Fruit fly (Drosophila melanogaster) whole organism, wandering third instar larva: ENCODE data around the gene CG4239.

ENCODE experiments used
- Hnf4 ChIP-seq: fragments of 200-800 bp; sonication (Bioruptor generic); optimal IDR thresholded peaks from 2 replicates; lab custom pipeline; 2016; ENCODE audit warnings: missing biosample characterization, mild to moderate bottlenecking, missing genetic modification characterization
- Mio ChIP-seq: sonication (Bioruptor generic); optimal IDR thresholded peaks from 2 replicates; lab custom pipeline; 2016; ENCODE audit warnings: missing biosample characterization, missing genetic modification characterization
- OdsH ChIP-seq: fragments of 200-800 bp; sonication (Bioruptor generic); optimal IDR thresholded peaks from 2 replicates; lab custom pipeline; 2016; ENCODE audit warnings: missing biosample characterization, mild to moderate bottlenecking, missing genetic modification characterization
- brk ChIP-seq: fragments of 200-800 bp; sonication (Bioruptor generic); optimal IDR thresholded peaks from 2 replicates; lab custom pipeline; 2016; ENCODE audit warnings: missing biosample characterization, mild to moderate bottlenecking, missing genetic modification characterization
- foxo ChIP-seq, 2 experiments: fragments of 200-800 bp; sonication (Bioruptor generic); optimal IDR thresholded peaks; 2 replicates in 1 of 2; 3 replicates in 1 of 2; lab custom pipeline; 2016 to 2017; ENCODE audit warnings: missing biosample characterization in 2 of 2, missing genetic modification characterization in 2 of 2
- fru ChIP-seq: fragments of 200-800 bp; sonication (Bioruptor generic); optimal IDR thresholded peaks from 3 replicates; lab custom pipeline; 2016; ENCODE audit warnings: missing biosample characterization, mild to moderate bottlenecking, missing genetic modification characterization
- pan ChIP-seq: fragments of >200 bp; optimal IDR thresholded peaks from 2 replicates; lab custom pipeline; 2017
- psq ChIP-seq: fragments of 200-800 bp; sonication (Bioruptor generic); optimal IDR thresholded peaks from 3 replicates; lab custom pipeline; 2017; ENCODE audit warnings: missing biosample characterization, mild to moderate bottlenecking, missing genetic modification characterization, moderate library complexity
- tai ChIP-seq: sonication (Bioruptor generic); optimal IDR thresholded peaks from 2 replicates; lab custom pipeline; 2016; ENCODE audit warnings: missing biosample characterization, missing genetic modification characterization
- usp ChIP-seq: fragments of >200 bp; optimal IDR thresholded peaks from 2 replicates; lab custom pipeline; 2017; ENCODE audit warnings: missing biosample characterization, missing genetic modification characterization

DNA sequence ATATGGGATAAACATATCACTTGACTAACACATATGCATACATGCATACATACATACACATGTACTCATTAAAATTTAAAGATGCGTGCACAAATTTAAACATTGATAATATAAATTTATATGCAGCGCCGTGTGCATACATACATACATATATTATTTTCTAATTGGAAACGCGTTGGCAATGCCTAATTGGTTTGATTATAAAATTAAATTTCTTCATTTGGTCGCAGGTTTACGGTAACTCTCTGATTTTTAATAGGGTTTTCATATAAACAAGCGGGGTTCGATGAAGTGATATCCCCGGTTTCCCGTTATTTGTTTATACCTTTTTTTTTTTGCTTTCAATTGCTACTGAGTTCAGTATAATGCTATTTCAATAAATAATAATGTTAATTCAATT is 11.0 kb upstream of the CG4239 start:
- no peak for TF ChIP-seq Mio (GFP tag; lab: Kevin White, UChicago)
- TF ChIP-seq brk (GFP tag; lab: Kevin White, UChicago), result no peak
- no peak for TF ChIP-seq Hnf4 (GFP tag; lab: Kevin White, UChicago)
- TF ChIP-seq pan (lab: Kevin White, UChicago), result no peak
- no peak for TF ChIP-seq OdsH (GFP tag; lab: Kevin White, UChicago)
- TF ChIP-seq psq, result no peak
- no peak for TF ChIP-seq foxo (GFP tag; optimal IDR thresholded peaks at IDR 0.05; lab: Kevin White, UChicago)
- TF ChIP-seq tai (GFP tag; lab: Kevin White, UChicago), result no peak
- no peak for TF ChIP-seq fru
- no peak for TF ChIP-seq usp
